Fruit fly (Drosophila melanogaster): ENCODE data around the gene Tm2.

Tm2 gene

dm6 chr3R:15340052-15340732, 30.2 kb downstream of the Tm2 start, which contains the start of gene SerRS-m (continued):
- TF ChIP-seq CG6854 (GFP tag; optimal IDR thresholded peaks at IDR 0.05) = no peak
- TF ChIP-seq Bgb (GFP tag; IDR thresholded peaks at IDR 0.05; ENCODE audit: partially characterized antibody) = 0 out of 2 replicates have a peak, but pooled peaks have one; percentile 6
- no peak for TF ChIP-seq CG18476 (GFP tag; optimal IDR thresholded peaks at IDR 0.05)
- no peak for TF ChIP-seq CG12155 (GFP tag; optimal IDR thresholded peaks at IDR 0.05)
- TF ChIP-seq CG15601 (tag; optimal IDR thresholded peaks at IDR 0.05) = peak; percentile 33
- TF ChIP-seq gsb-n (tag; optimal IDR thresholded peaks at IDR 0.05) = peak; percentile 28
- no peak for TF ChIP-seq h (optimal IDR thresholded peaks at IDR 0.05)
- no peak for TF ChIP-seq MESR4 (GFP tag; optimal IDR thresholded peaks at IDR 0.05)
- no peak for TF ChIP-seq D (optimal IDR thresholded peaks at IDR 0.05)
- TF ChIP-seq D (GFP tag; optimal IDR thresholded peaks at IDR 0.05) = no peak
- no peak for TF ChIP-seq Gug (GFP tag; IDR thresholded peaks at IDR 0.05)
- TF ChIP-seq CG11085 (GFP tag; IDR thresholded peaks at IDR 0.05) = no peak
- TF ChIP-seq ind (GFP tag; optimal IDR thresholded peaks at IDR 0.05) = no peak
- TF ChIP-seq Blimp-1 (GFP tag; optimal IDR thresholded peaks at IDR 0.05) = no peak
- no peak for TF ChIP-seq lab (GFP tag; optimal IDR thresholded peaks at IDR 0.05)
- TF ChIP-seq CG13775 (GFP tag; optimal IDR thresholded peaks at IDR 0.05) = no peak
- no peak for TF ChIP-seq CG18599 (GFP tag; optimal IDR thresholded peaks at IDR 0.05)
- no peak for TF ChIP-seq wek (GFP tag; optimal IDR thresholded peaks at IDR 0.05)
- peak; percentile 19 for TF ChIP-seq CG1603 (tag; optimal IDR thresholded peaks at IDR 0.05)
- TF ChIP-seq B-H1 (GFP tag; IDR thresholded peaks at IDR 0.05) = no peak
- no peak for TF ChIP-seq Hr39 (optimal IDR thresholded peaks at IDR 0.05)
- TF ChIP-seq CG8924 (tag; optimal IDR thresholded peaks at IDR 0.05) = no peak
- peak; percentile 15 for TF ChIP-seq CG13424 (tag; optimal IDR thresholded peaks at IDR 0.05)
- TF ChIP-seq Xbp1 (GFP tag; optimal IDR thresholded peaks at IDR 0.05) = no peak
- no peak for TF ChIP-seq hth (optimal IDR thresholded peaks at IDR 0.05)
- peak; percentile 22 for TF ChIP-seq CG7556 (GFP tag; optimal IDR thresholded peaks at IDR 0.05)
- no peak for TF ChIP-seq sqz (GFP tag; optimal IDR thresholded peaks at IDR 0.05)
- peak; percentile 45 for TF ChIP-seq Dref (GFP tag; IDR thresholded peaks at IDR 0.05)
- no peak for TF ChIP-seq seq (GFP tag; IDR thresholded peaks at IDR 0.05)
- TF ChIP-seq caup (GFP tag; optimal IDR thresholded peaks at IDR 0.05; ENCODE audit: severe bottlenecking) = no peak
- TF ChIP-seq HLHmδ (GFP tag; optimal IDR thresholded peaks at IDR 0.05) = no peak
- peak; percentile 24 for TF ChIP-seq CG12391 (tag; optimal IDR thresholded peaks at IDR 0.05)
- no peak for TF ChIP-seq CG12299 (tag; optimal IDR thresholded peaks at IDR 0.05)
- TF ChIP-seq Side (GFP tag; optimal IDR thresholded peaks at IDR 0.05) = no peak
- no peak for TF ChIP-seq CHES-1-like (GFP tag; optimal IDR thresholded peaks at IDR 0.05)
- TF ChIP-seq zf30C (GFP tag; optimal IDR thresholded peaks at IDR 0.05) = peak; percentile 11
- no peak for TF ChIP-seq gfzf (GFP tag; optimal IDR thresholded peaks at IDR 0.05)
- no peak for TF ChIP-seq lmd (GFP tag; IDR thresholded peaks at IDR 0.05)
- TF ChIP-seq CG8388 (GFP tag; optimal IDR thresholded peaks at IDR 0.05) = peak; percentile 41
- no peak for TF ChIP-seq Stat92E (GFP tag; optimal IDR thresholded peaks at IDR 0.05)
- no peak for TF ChIP-seq CG8359 (GFP tag; optimal IDR thresholded peaks at IDR 0.05; ENCODE audit: borderline replicate concordance)
- TF ChIP-seq Spps (tag; optimal IDR thresholded peaks at IDR 0.05) = no peak
- no peak for TF ChIP-seq CG33213 (GFP tag; optimal IDR thresholded peaks at IDR 0.05)
- TF ChIP-seq twi (tag; optimal IDR thresholded peaks at IDR 0.05) = no peak
- TF ChIP-seq lola (GFP tag; optimal IDR thresholded peaks at IDR 0.05) = peak in 1 of 3 experiments; percentile 9
- TF ChIP-seq schlank (tag; optimal IDR thresholded peaks at IDR 0.05) = no peak
- no peak for TF ChIP-seq Meics (GFP tag; optimal IDR thresholded peaks at IDR 0.05)
- TF ChIP-seq Drgx (GFP tag; IDR thresholded peaks at IDR 0.05) = no peak
- no peak for TF ChIP-seq Awh (GFP tag; IDR thresholded peaks at IDR 0.05)
- peak; percentile 68 for TF ChIP-seq Myb (GFP tag; optimal IDR thresholded peaks at IDR 0.05)
